Worm (Caenorhabditis elegans) whole organism, L3 larva: ENCODE measurements around the gene dnj-16.

ENCODE experiments used
- R02D3.7 ChIP-seq: fragments of 150-350 bp; optimal IDR thresholded peaks from 2 replicates; lab custom pipeline; 2014; ENCODE audit warnings: missing biosample characterization, missing genetic modification characterization
- aly-2 ChIP-seq: fragments of 150-350 bp; optimal IDR thresholded peaks from 2 replicates; lab custom pipeline; 2014; ENCODE audit warnings: missing biosample characterization, missing genetic modification characterization
- ama-1 ChIP-seq: fragments of 150-350 bp; optimal IDR thresholded peaks from 2 replicates; lab custom pipeline; 2018
- ceh-28 ChIP-seq: fragments of 150-350 bp; optimal IDR thresholded peaks from 2 replicates; lab custom pipeline; 2014; ENCODE audit warnings: missing biosample characterization, missing genetic modification reagents, missing genetic modification characterization
- ceh-82 ChIP-seq: fragments of 150-350 bp; optimal IDR thresholded peaks from 2 replicates; lab custom pipeline; 2014; ENCODE audit warnings: missing biosample characterization, missing genetic modification characterization
- daf-12 ChIP-seq: fragments of 150-350 bp; optimal IDR thresholded peaks from 2 replicates; lab custom pipeline; 2014; ENCODE audit warnings: missing biosample characterization, missing genetic modification reagents, missing genetic modification characterization
- egl-27 ChIP-seq: sonication (generic microtip); optimal IDR thresholded peaks from 4 replicates; lab custom pipeline; 2017; ENCODE audit warnings: missing biosample characterization, missing genetic modification reagents, missing genetic modification characterization
- egl-5 ChIP-seq: fragments of 150-350 bp; optimal IDR thresholded peaks from 2 replicates; lab custom pipeline; 2017; ENCODE audit warnings: missing biosample characterization, missing genetic modification reagents, missing genetic modification characterization, inconsistent platforms
- elt-1 ChIP-seq: fragments of 150-350 bp; optimal IDR thresholded peaks from 2 replicates; lab custom pipeline; 2014; ENCODE audit warnings: missing biosample characterization, missing genetic modification characterization
- elt-2 ChIP-seq: sonication (generic microtip); optimal IDR thresholded peaks from 2 replicates; lab custom pipeline; 2016; ENCODE audit warnings: missing genetic modification reagents, mild to moderate bottlenecking, missing genetic modification characterization, missing compliant biosample characterization
- elt-3 ChIP-seq, 3 experiments: fragments of 150-350 bp in 1 of 3; sonication (generic microtip) in 2 of 3; optimal IDR thresholded peaks; 2 replicates in 2 of 3; 4 replicates in 1 of 3; lab custom pipeline; 2014 to 2017; ENCODE audit warnings: missing biosample characterization in 3 of 3, missing genetic modification characterization in 3 of 3
- eor-1 ChIP-seq, 2 experiments: fragments of 150-350 bp; optimal IDR thresholded peaks; 2 replicates each; lab custom pipeline; 2014 to 2018; ENCODE audit warnings: missing biosample characterization in 2 of 2, missing genetic modification characterization in 2 of 2
- fkh-10 ChIP-seq: sonication (generic microtip); optimal IDR thresholded peaks from 2 replicates; lab custom pipeline; 2017; ENCODE audit warnings: missing biosample characterization, missing genetic modification reagents, missing genetic modification characterization
- fkh-2 ChIP-seq: fragments of 150-350 bp; optimal IDR thresholded peaks from 2 replicates; lab custom pipeline; 2014; ENCODE audit warnings: missing biosample characterization, missing genetic modification reagents, missing genetic modification characterization
- fos-1 ChIP-seq: fragments of 150-350 bp; optimal IDR thresholded peaks from 2 replicates; lab custom pipeline; 2014; ENCODE audit warnings: missing biosample characterization, missing genetic modification characterization
- hmg-11 ChIP-seq: sonication (generic microtip); optimal IDR thresholded peaks from 2 replicates; lab custom pipeline; 2016; ENCODE audit warnings: missing genetic modification characterization, missing compliant biosample characterization
- lin-39 ChIP-seq: fragments of 150-350 bp; optimal IDR thresholded peaks from 2 replicates; lab custom pipeline; 2018; ENCODE audit warnings: missing biosample characterization, missing genetic modification reagents, missing genetic modification characterization
- nhr-12 ChIP-seq: fragments of 150-350 bp; optimal IDR thresholded peaks from 2 replicates; lab custom pipeline; 2014; ENCODE audit warnings: missing biosample characterization, missing genetic modification characterization
- nhr-237 ChIP-seq: fragments of 150-350 bp; optimal IDR thresholded peaks from 2 replicates; lab custom pipeline; 2014; ENCODE audit warnings: missing biosample characterization, missing genetic modification characterization
- nhr-25 ChIP-seq: sonication (generic microtip); optimal IDR thresholded peaks from 2 replicates; lab custom pipeline; 2017; ENCODE audit warnings: missing biosample characterization, missing genetic modification characterization
- nhr-43 ChIP-seq: sonication (generic microtip); optimal IDR thresholded peaks from 2 replicates; lab custom pipeline; 2016; ENCODE audit warnings: mild to moderate bottlenecking, missing genetic modification characterization, missing compliant biosample characterization; ENCODE audit not compliant: poor library complexity, severe bottlenecking
- nhr-77 ChIP-seq: fragments of 150-350 bp; optimal IDR thresholded peaks from 2 replicates; lab custom pipeline; 2014; ENCODE audit warnings: missing biosample characterization, missing genetic modification characterization
- pha-4 ChIP-seq: fragments of 150-350 bp; optimal IDR thresholded peaks from 2 replicates; lab custom pipeline; 2014; ENCODE audit warnings: missing biosample characterization, missing genetic modification reagents, missing genetic modification characterization
- sea-2 ChIP-seq: fragments of 150-350 bp; sonication (generic microtip); optimal IDR thresholded peaks from 4 replicates; lab custom pipeline; 2014; ENCODE audit warnings: missing biosample characterization, missing genetic modification reagents, missing genetic modification characterization
- skn-1 ChIP-seq: fragments of 150-350 bp; optimal IDR thresholded peaks from 2 replicates; lab custom pipeline; 2014; ENCODE audit warnings: missing biosample characterization, missing genetic modification characterization
- snpc-4 ChIP-seq: fragments of 150-350 bp; optimal IDR thresholded peaks from 2 replicates; lab custom pipeline; 2014; ENCODE audit warnings: missing biosample characterization, missing genetic modification characterization
- unc-39 ChIP-seq: sonication (generic microtip); optimal IDR thresholded peaks from 4 replicates; lab custom pipeline; 2017; ENCODE audit warnings: missing biosample characterization, missing genetic modification characterization
- unc-62 ChIP-seq: fragments of 150-350 bp; sonication (generic microtip); optimal IDR thresholded peaks from 4 replicates; lab custom pipeline; 2014; ENCODE audit warnings: missing biosample characterization, missing genetic modification reagents, missing genetic modification characterization
- zag-1 ChIP-seq: fragments of 150-350 bp; optimal IDR thresholded peaks from 2 replicates; lab custom pipeline; 2014; ENCODE audit warnings: missing biosample characterization, missing genetic modification characterization
- ztf-11 ChIP-seq: fragments of 150-350 bp; optimal IDR thresholded peaks from 2 replicates; lab custom pipeline; 2014; ENCODE audit warnings: missing biosample characterization, missing genetic modification characterization

Gene dnj-16

ce11 chrIII:4151548-4152104 lies 39.3 kb upstream of the dnj-16 start, which contains the start of the genes wht-3 and har-1:
TSS of gene wht-3 (minus strand) at chrIII:4151598.
TSS of gene har-1 (plus strand) at chrIII:4152054.
- TF ChIP-seq fos-1 (tag; lab: Kevin White, UChicago), result no peak
- peak; percentile 7 for TF ChIP-seq pha-4
- TF ChIP-seq elt-2 (tag; lab: Kevin White, UChicago), result peak; percentile 27

ce11 chrIII:4152309-4152708 lies 38.6 kb upstream of the dnj-16 start:
- TF ChIP-seq skn-1 (tag; lab: Kevin White, UChicago), result no peak
- no peak for TF ChIP-seq nhr-25 (tag; lab: Kevin White, UChicago)
- no peak for TF ChIP-seq ama-1 (lab: Kevin White, UChicago)
- TF ChIP-seq R02D3.7 (tag; lab: Kevin White, UChicago), result no peak
- TF ChIP-seq egl-5 (tag; lab: Kevin White, UChicago), result no peak
- no peak for TF ChIP-seq unc-39
- TF ChIP-seq hmg-11 (tag; lab: Kevin White, UChicago), result no peak
- TF ChIP-seq sea-2 (GFP tag; lab: Kevin White, UChicago), result no peak
- no peak for TF ChIP-seq fos-1 (tag; lab: Kevin White, UChicago)
- no peak for TF ChIP-seq egl-27 (tag; lab: Kevin White, UChicago)
- TF ChIP-seq ztf-11 (tag; lab: Kevin White, UChicago), result no peak
- no peak for TF ChIP-seq nhr-237 (tag; lab: Kevin White, UChicago)
- TF ChIP-seq nhr-77 (tag; lab: Kevin White, UChicago), result no peak
- TF ChIP-seq aly-2, result no peak
- TF ChIP-seq pha-4, result no peak
- TF ChIP-seq unc-62 (GFP tag; lab: Kevin White, UChicago), result no peak

- TF ChIP-seq nhr-12 (tag; lab: Kevin White, UChicago), result no peak
- TF ChIP-seq unc-39, result no peak
- TF ChIP-seq ama-1 (lab: Kevin White, UChicago), result peak; percentile 68
Observed at ce11 chrIII:4152828-4153227, 38.1 kb upstream of the dnj-16 start.

- TF ChIP-seq fkh-10 (GFP tag; lab: Kevin White, UChicago), result no peak
- no peak for TF ChIP-seq skn-1 (tag; lab: Kevin White, UChicago)
- TF ChIP-seq zag-1 (tag; lab: Kevin White, UChicago), result no peak
- TF ChIP-seq, all 47 proteins: peak for 0
Observed at ce11 chrIII:4153299-4153698, 37.6 kb upstream of the dnj-16 start, which contains the start of gene glod-4. TSS of gene glod-4 (plus strand) at chrIII:4153599.

- TF ChIP-seq nhr-25 (tag; lab: Kevin White, UChicago) (no peak), ztf-11 (tag; lab: Kevin White, UChicago) (no peak), elt-1 (no peak)
Observed at ce11 chrIII:4157298-4157697, 33.6 kb upstream of the dnj-16 start, which contains the start of gene C16C10.9. TSS of gene C16C10.9 (minus strand) at chrIII:4157398.

ce11 chrIII:4160937-4161336 lies 30.0 kb upstream of the dnj-16 start, which contains the start of gene C01G12.16:
TSS of gene C01G12.16 (plus strand) at chrIII:4161237.
- TF ChIP-seq elt-3 (tag; optimal IDR thresholded peaks at IDR 0.05; lab: Kevin White, UChicago) (no peak), fkh-10 (GFP tag; lab: Kevin White, UChicago) (no peak), skn-1 (tag; lab: Kevin White, UChicago) (no peak), egl-5 (tag; lab: Kevin White, UChicago) (no peak)

ce11 chrIII:4164071-4164470 lies 26.9 kb upstream of the dnj-16 start, which contains the start of gene C16C10.8:
TSS of gene C16C10.8 (minus strand) at chrIII:4164171.
- TF ChIP-seq nhr-77 (tag; lab: Kevin White, UChicago) (no peak), elt-2 (tag; lab: Kevin White, UChicago) (no peak), ceh-28 (tag; lab: Kevin White, UChicago) (no peak), fos-1 (tag; lab: Kevin White, UChicago) (no peak), fkh-10 (GFP tag; lab: Kevin White, UChicago) (no peak)
- TF ChIP-seq, all 47 proteins: peak for 0

ce11 chrIII:4166745-4167144 lies 24.2 kb upstream of the dnj-16 start, which contains the start of gene rnf-5:
TSS of gene rnf-5 (minus strand) at chrIII:4166845.
- TF ChIP-seq pha-4 (no peak), snpc-4 (tag; lab: Kevin White, UChicago) (no peak), ceh-82 (tag; lab: Kevin White, UChicago) (no peak), sea-2 (GFP tag; lab: Kevin White, UChicago) (no peak), ceh-28 (tag; lab: Kevin White, UChicago) (no peak), elt-3 (tag; optimal IDR thresholded peaks at IDR 0.05; lab: Kevin White, UChicago) (no peak), lin-39 (no peak), fkh-10 (GFP tag; lab: Kevin White, UChicago) (no peak), eor-1 (tag; optimal IDR thresholded peaks at IDR 0.05; lab: Kevin White, UChicago) (no peak), daf-12 (tag; lab: Kevin White, UChicago) (no peak), nhr-43 (tag; lab: Kevin White, UChicago) (no peak), nhr-77 (tag; lab: Kevin White, UChicago) (no peak), unc-39 (no peak), nhr-25 (tag; lab: Kevin White, UChicago) (no peak), zag-1 (tag; lab: Kevin White, UChicago) (no peak), fkh-2 (tag; lab: Kevin White, UChicago) (no peak)
